Fruit fly (Drosophila melanogaster) Kc167 (cell line): Measurements from ENCODE around the gene CG4766.

Source experiments
- Sin3A ChIP-seq: fragments of >200 bp; optimal IDR thresholded peaks from 2 replicates; lab custom pipeline; 2018; ENCODE audit warnings: missing external identifiers
- psq ChIP-seq: fragments of >200 bp; optimal IDR thresholded peaks from 2 replicates; lab custom pipeline; 2017; ENCODE audit warnings: missing external identifiers

DNA sequence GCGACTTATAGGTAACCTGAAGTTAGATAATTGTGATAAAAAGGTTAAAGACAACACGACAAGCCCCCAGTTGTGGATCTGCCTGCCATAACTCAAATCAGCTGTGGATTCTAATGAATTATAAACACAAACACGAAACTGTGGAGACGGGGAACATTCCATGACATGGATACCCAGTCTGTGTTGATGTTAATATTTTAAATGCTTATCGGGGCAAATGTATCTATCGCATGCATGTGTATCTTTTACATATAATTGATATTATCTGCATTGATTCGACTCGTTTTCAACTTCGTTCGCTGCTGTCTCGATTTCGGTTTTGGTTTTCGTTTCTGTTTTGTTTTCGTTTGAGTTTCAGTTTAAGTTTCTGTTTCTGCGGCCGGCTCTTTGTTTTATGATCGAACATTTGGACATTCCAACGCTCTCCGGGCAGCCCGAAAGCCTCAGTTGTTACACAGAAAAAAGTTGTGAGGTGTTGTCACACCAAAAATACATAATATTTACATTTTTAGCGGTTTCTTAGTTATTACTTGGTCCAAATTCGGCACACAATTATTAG, 7.8 kb downstream of the CG4766 start:
- TF ChIP-seq psq (lab: Kevin White, UChicago) (no peak), Sin3A (lab: Kevin White, UChicago) (no peak)
